Worm (Caenorhabditis elegans): Measurements from ENCODE around the gene F56D6.19.

Gene F56D6.19

DNA sequence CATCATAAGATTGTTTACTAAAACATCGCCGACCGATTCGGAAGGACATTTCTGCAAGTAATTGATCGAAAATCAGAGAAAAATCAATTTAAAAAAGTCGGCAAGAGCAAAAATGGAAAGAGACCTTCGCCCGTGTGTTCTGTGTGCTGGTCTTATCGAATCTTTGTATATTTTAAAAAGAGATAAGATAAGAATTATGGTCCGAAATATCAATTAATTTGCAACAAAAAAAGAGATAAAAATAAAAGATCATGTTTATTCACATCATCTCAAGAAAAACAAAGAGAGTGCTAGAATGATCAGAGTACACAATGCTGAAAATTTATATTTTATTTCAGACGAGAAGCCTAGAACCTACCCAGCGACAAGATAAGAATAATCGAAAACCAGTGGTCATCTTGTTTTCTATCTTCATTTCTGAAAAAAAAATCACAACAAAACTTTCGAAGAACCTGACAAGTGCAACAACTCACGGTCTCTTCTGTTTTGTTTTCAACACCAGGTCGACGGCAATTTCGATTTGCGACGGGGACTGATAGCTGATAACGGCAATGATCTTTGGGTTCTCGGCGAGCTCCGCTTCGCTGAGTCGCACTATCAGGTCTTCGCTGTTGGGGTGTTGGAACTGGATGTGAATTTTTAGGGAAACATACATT is 36.2 kb upstream of the F56D6.19 start, which contains the start of gene F37C4.6:
F37C4.6 (minus strand) TSS at position 51 of the 656 bp plus-strand sequence.
- TF ChIP-seq tab-1 (GFP tag; IDR thresholded peaks at IDR 0.05) (no peak), ztf-29 (GFP tag; IDR thresholded peaks at IDR 0.05) (no peak), flt-1 (GFP tag; IDR thresholded peaks at IDR 0.05) (no peak), med-1 (GFP tag; optimal IDR thresholded peaks at IDR 0.05; ENCODE audit: insufficient read depth) (no peak), ztf-23 (GFP tag; IDR thresholded peaks at IDR 0.05) (no peak)

DNA sequence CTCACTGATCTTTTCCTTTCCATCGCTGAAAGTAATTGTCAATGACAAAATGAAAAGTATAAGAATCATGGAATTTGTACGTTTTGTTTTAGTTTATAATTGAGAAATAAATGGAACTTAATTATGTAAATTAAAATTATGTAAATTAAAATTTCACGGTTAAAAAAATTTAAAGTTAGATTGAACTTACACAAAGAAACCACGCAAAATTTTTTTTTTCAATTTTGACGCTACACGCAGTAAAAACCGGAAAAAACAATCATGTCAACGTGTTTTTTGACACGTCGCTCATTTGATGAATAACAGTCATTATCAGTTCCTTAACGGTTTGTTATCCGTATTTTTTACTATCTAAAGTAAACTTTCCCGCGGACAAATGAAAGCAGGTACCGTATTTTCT is 33.4 kb upstream of the F56D6.19 start, which contains the start of the genes F37C4.8 and oac-23:
F37C4.8 (minus strand) TSS at position 101 of the 400 bp plus-strand sequence.
oac-23 (plus strand) TSS at position 323 of the 400 bp plus-strand sequence.
- TF ChIP-seq cog-1 (tag; optimal IDR thresholded peaks at IDR 0.05), result no peak

DNA sequence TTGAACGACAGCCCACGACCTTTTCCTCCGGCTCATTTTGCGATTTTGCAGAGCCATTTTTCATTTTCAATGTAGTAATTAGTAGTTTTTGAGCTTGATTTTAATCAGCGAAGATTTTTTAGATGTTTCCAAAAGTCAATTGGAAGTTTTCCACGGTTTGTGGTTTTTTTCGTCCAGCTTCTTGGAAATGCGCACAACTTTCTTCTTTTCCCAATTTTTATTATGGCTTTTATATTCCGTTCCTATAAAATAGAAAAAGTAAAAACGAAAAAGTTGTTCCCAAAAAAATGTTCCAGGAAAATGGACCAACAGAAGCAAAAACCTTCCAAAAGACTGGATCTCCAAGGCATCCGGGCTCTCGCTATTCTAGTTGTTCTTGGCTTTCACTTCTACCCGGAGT is 29.2 kb upstream of the F56D6.19 start, which contains the start of gene oac-22:
oac-22 (plus strand) TSS at position 301 of the 400 bp plus-strand sequence.
- no peak for TF ChIP-seq ztf-23 (GFP tag; IDR thresholded peaks at IDR 0.05)
- no peak for TF ChIP-seq flt-1 (GFP tag; IDR thresholded peaks at IDR 0.05)
- TF ChIP-seq med-1 (GFP tag; optimal IDR thresholded peaks at IDR 0.05; ENCODE audit: insufficient read depth), result no peak
- TF ChIP-seq tab-1 (GFP tag; IDR thresholded peaks at IDR 0.05), result no peak
- TF ChIP-seq ref-1 (GFP tag; conservative IDR thresholded peaks at IDR 0.05), result no peak
- no peak for TF ChIP-seq klf-2 (GFP tag; conservative IDR thresholded peaks at IDR 0.05)
- no peak for TF ChIP-seq cog-1 (tag; optimal IDR thresholded peaks at IDR 0.05)
- TF ChIP-seq T22C8.4 (GFP tag; IDR thresholded peaks at IDR 0.05), result no peak
- TF ChIP-seq ztf-29 (GFP tag; IDR thresholded peaks at IDR 0.05), result no peak

DNA sequence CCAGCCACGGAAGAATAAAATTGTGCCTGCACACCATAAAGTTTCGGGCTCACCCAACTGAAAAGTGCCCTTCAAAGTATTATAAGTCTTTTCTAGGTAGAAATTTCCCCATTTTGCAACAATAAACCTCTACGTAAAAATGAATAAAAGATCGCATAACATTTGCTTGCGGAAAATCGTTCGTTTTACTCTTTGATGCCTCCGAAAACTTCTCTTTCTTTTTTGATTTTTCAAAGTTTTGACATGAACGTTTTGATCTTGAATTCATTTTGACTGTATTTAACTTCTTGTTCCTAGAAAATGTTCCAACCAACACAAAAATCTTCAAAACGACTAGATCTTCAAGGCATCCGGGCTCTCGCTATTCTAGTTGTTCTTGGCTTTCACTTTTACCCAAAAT is 25.6 kb upstream of the F56D6.19 start, which contains the start of gene oac-21:
oac-21 (plus strand) TSS at position 301 of the 400 bp plus-strand sequence.
- TF ChIP-seq ztf-29 (GFP tag; IDR thresholded peaks at IDR 0.05), result no peak

DNA sequence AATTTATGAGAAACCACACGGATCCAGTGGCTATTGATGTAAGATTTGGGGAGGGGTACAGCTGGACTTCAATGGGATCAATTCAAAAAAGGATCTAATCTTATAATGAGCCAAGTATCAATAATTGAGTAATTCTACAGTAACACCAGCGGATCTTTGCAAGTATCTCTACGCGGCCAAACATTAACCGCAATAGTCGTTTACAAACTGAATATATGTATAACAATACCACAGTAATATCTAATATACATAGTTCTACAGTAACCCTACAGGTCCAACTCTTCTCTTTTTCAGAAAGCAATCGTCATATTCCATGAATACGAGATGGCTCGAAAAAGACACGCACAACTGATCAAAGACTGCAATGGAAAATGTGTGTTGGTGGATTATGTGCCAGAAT is 22.5 kb upstream of the F56D6.19 start, which contains the start of gene F56D6.9:
F56D6.9 (plus strand) TSS at position 301 of the 400 bp plus-strand sequence.
- no peak for TF ChIP-seq flt-1 (GFP tag; IDR thresholded peaks at IDR 0.05)
- TF ChIP-seq ztf-29 (GFP tag; IDR thresholded peaks at IDR 0.05), result no peak
- no peak for TF ChIP-seq tab-1 (GFP tag; IDR thresholded peaks at IDR 0.05)
- TF ChIP-seq med-1 (GFP tag; optimal IDR thresholded peaks at IDR 0.05; ENCODE audit: insufficient read depth), result no peak
- no peak for TF ChIP-seq ref-1 (GFP tag; conservative IDR thresholded peaks at IDR 0.05)
- TF ChIP-seq T22C8.4 (GFP tag; IDR thresholded peaks at IDR 0.05), result no peak
- TF ChIP-seq cog-1 (tag; optimal IDR thresholded peaks at IDR 0.05), result no peak
- TF ChIP-seq ztf-23 (GFP tag; IDR thresholded peaks at IDR 0.05), result no peak

DNA sequence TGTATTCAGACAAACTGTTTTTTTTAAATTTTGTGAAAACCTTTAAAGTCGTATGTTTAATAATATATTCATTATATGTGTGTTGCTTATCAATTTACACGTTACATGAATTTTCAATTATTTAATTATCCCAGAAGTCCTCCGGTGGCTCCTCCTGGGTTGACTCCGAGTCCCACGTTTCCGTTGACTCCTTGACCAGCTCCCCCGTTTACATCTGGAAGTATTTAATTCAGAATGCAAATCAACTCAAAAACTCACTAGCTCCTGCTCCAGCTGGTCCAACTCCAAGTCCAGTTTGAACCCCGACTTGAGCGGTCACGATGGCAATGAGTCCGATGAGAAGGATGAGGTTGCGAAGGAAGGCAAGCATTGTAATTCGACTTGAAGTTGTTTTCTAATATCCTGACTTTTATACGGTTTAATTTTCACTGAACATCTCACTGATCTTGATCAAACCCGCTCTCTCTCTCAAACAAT is 20.5 kb upstream of the F56D6.19 start, which contains the start of gene F56D6.8:
F56D6.8 (minus strand) TSS at position 427 of the 477 bp plus-strand sequence.
- TF ChIP-seq klf-2 (GFP tag; conservative IDR thresholded peaks at IDR 0.05) (no peak), cog-1 (tag; optimal IDR thresholded peaks at IDR 0.05) (no peak), ref-1 (GFP tag; conservative IDR thresholded peaks at IDR 0.05) (no peak), ztf-23 (GFP tag; IDR thresholded peaks at IDR 0.05) (no peak), tab-1 (GFP tag; IDR thresholded peaks at IDR 0.05) (no peak), flt-1 (GFP tag; IDR thresholded peaks at IDR 0.05) (no peak), ztf-29 (GFP tag; IDR thresholded peaks at IDR 0.05) (no peak), med-1 (GFP tag; optimal IDR thresholded peaks at IDR 0.05; ENCODE audit: insufficient read depth) (no peak), T22C8.4 (GFP tag; IDR thresholded peaks at IDR 0.05) (no peak)

DNA sequence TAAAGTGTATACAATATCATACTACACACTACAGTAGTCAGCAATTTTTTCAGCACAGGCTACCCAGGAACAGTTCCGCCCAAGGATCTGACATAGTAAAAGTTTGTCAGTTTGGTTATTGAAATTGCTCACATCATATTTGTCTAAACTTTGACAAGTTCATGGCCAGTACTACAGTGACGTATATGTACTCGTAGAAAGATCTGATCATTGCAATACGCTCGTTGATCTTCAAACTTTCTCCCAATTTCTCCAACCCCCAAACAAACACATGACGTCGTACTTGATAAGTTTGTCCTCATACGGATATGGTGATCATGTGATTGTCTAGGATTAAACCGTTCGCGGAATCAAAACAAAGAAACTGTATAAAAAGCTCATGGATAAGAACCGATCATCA is 19.8 kb upstream of the F56D6.19 start, which contains the start of gene dct-8:
dct-8 (plus strand) TSS at position 301 of the 400 bp plus-strand sequence.
- TF ChIP-seq klf-2 (GFP tag; conservative IDR thresholded peaks at IDR 0.05), result no peak
- no peak for TF ChIP-seq ztf-23 (GFP tag; IDR thresholded peaks at IDR 0.05)
- no peak for TF ChIP-seq flt-1 (GFP tag; IDR thresholded peaks at IDR 0.05)
- TF ChIP-seq ztf-29 (GFP tag; IDR thresholded peaks at IDR 0.05), result no peak
- no peak for TF ChIP-seq med-1 (GFP tag; optimal IDR thresholded peaks at IDR 0.05; ENCODE audit: insufficient read depth)
- TF ChIP-seq ref-1 (GFP tag; conservative IDR thresholded peaks at IDR 0.05), result no peak
- TF ChIP-seq cog-1 (tag; optimal IDR thresholded peaks at IDR 0.05), result no peak

DNA sequence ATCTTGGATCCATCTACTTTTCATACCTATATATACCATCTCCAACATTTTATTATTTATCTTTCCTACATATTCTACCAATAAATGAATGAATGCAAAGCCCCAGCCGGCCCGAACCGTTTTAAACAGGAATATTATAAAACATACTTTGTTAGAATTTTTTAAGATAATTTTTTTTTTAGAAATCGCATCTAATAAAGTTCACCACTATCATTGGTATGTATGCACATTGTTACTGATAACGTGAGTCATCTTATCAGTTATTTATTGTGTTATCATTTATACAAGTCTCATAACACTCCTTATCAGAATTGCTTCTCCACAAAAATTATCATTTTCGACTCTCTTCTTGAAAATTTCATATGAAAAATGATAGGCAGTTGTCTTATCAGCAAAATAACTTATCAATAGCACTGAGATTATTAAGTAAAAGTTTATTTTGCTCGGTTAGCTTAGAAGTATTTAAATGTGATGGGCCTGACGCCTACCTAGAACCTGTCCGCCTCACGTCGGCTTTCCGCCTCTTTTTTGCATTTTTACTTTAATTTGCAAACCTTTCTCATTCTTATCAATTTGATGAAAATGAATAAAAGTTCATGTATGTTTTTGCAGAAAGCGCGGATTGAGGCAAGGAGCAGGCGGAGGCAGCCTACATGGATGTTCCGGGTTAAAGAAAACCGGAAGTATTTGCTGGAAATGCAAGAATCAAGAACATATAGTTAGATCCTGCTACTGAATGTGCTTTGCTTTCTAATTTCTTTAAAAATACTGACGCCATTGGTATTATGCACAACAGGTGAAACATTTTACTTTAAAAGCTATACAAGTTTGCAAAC is 14.6 kb upstream of the F56D6.19 start, which contains the start of gene srz-62:
srz-62 (plus strand) TSS at position 786 of the 836 bp plus-strand sequence.
- TF ChIP-seq ztf-23 (GFP tag; IDR thresholded peaks at IDR 0.05) (no peak), flt-1 (GFP tag; IDR thresholded peaks at IDR 0.05) (no peak), ref-1 (GFP tag; conservative IDR thresholded peaks at IDR 0.05) (no peak)

DNA sequence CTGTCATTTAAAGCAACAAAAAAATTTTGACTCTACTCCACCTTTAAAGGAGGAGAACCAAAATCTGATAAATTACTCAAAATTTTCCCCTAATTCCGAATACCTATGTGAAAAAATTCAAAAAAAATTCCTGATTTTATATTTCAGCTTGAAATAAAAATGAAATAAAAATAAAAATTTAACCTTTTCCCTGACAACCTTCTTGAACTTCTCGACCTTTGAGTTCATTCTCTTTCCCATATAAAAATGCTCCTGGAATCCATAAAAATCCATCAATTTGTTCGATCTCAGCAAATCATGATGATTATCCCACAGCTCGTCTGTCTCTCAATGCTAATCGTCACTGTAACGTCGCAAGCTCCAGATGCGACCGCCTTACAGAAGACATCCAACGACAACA is 11.6 kb upstream of the F56D6.19 start, which contains the start of gene F56D6.6:
F56D6.6 (plus strand) TSS at position 301 of the 400 bp plus-strand sequence.
- TF ChIP-seq tab-1 (GFP tag; IDR thresholded peaks at IDR 0.05) (no peak), med-1 (GFP tag; optimal IDR thresholded peaks at IDR 0.05; ENCODE audit: insufficient read depth) (no peak)

DNA sequence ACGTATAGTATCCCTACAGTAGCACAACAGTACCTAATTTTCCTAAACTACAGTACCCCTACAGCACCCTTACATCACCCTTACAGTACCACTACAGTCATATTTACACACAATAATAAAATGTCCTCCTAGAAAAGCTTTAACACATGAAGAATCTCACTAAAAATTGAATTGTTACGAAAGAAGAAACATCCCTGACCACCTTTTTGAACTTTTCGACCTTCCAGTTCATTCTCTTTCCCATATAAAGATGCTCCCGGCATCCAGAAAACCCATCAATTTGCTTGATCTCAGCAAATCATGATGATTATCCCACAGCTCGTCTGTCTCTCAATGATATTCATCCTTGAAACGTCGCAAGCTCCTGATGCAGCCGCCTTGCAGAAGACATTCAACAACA is 9.9 kb upstream of the F56D6.19 start, which contains the start of gene F56D6.21:
F56D6.21 (plus strand) TSS at position 301 of the 400 bp plus-strand sequence.
- no peak for TF ChIP-seq tab-1 (GFP tag; IDR thresholded peaks at IDR 0.05)
- TF ChIP-seq ztf-23 (GFP tag; IDR thresholded peaks at IDR 0.05), result no peak
- no peak for TF ChIP-seq med-1 (GFP tag; optimal IDR thresholded peaks at IDR 0.05; ENCODE audit: insufficient read depth)

Measured in whole organism, midembryonic.